Worm (Caenorhabditis elegans) whole organism, early embryonic: ENCODE data around the gene W08G11.3.

ENCODE experiments used
- ceh-36 ChIP-seq: sonication (generic microtip); optimal IDR thresholded peaks from 2 replicates; lab custom pipeline; 2016; ENCODE audit warnings: missing genetic modification characterization, inconsistent platforms, missing compliant biosample characterization
- sea-1 ChIP-seq: fragments of 200-800 bp; sonication (Bioruptor generic); conservative IDR thresholded peaks from 2 replicates; pipeline ENCODE4 v1.3.6; 2022; ENCODE audit warnings: missing genetic modification characterization, missing compliant biosample characterization
- tbx-37 ChIP-seq: fragments of 200-800 bp; sonication (Bioruptor generic); conservative IDR thresholded peaks from 2 replicates; pipeline ENCODE4 v1.3.6; 2022; ENCODE audit warnings: missing genetic modification reagents, missing genetic modification characterization, missing compliant biosample characterization

- TF ChIP-seq tbx-37: no peak
- TF ChIP-seq ceh-36: no peak
- TF ChIP-seq sea-1: no peak
Measured at ce11 chrV:16351757-16352156, 15.7 kb upstream of the W08G11.3 start.
